Worm (Caenorhabditis elegans): Measurements from ENCODE around the gene daf-7.

The daf-7 gene

ce11 chrIII:835713-836278, 24.2 kb downstream of the daf-7 start:
- TF ChIP-seq fkh-8 (tag; optimal IDR thresholded peaks at IDR 0.05) (peak; percentile 24), ztf-4 (tag; optimal IDR thresholded peaks at IDR 0.05) (peak; percentile 81), xbp-1 (tag; optimal IDR thresholded peaks at IDR 0.05) (peak; percentile 18), nhr-11 (tag; optimal IDR thresholded peaks at IDR 0.05) (peak; percentile 22), nhr-28 (tag; optimal IDR thresholded peaks at IDR 0.05) (peak; percentile 7), C04F5.9 (tag; optimal IDR thresholded peaks at IDR 0.05) (no peak), jun-1 (tag; optimal IDR thresholded peaks at IDR 0.05) (peak; percentile 68), C34B4.2 (tag; optimal IDR thresholded peaks at IDR 0.05) (peak; percentile 55), swsn-7 (tag; optimal IDR thresholded peaks at IDR 0.05) (peak; percentile 7), ceh-88 (GFP tag; IDR thresholded peaks at IDR 0.05) (peak; percentile 73), ama-1 (optimal IDR thresholded peaks at IDR 0.05) (peak; percentile 97), unc-30 (tag; optimal IDR thresholded peaks at IDR 0.05) (no peak), rnt-1 (tag; optimal IDR thresholded peaks at IDR 0.05) (peak; percentile 38), nhr-19 (GFP tag; conservative IDR thresholded peaks at IDR 0.05) (peak; percentile 42; the same call in 1 of the 2 replicates), elt-3 (tag; optimal IDR thresholded peaks at IDR 0.05) (no peak), hlh-17 (GFP tag; optimal IDR thresholded peaks at IDR 0.05; ENCODE audit: borderline replicate concordance) (peak; percentile 84), hpl-2 (GFP tag; optimal IDR thresholded peaks at IDR 0.05) (no peak), isw-1 (GFP tag; IDR thresholded peaks at IDR 0.05) (peak; percentile 36; the same call in 1 of the 2 replicates), unc-98 (GFP tag; IDR thresholded peaks at IDR 0.05) (no peak), blmp-1 (tag; optimal IDR thresholded peaks at IDR 0.05) (no peak), lin-14 (GFP tag; optimal IDR thresholded peaks at IDR 0.05) (peak; percentile 11), nhr-90 (tag; optimal IDR thresholded peaks at IDR 0.05; ENCODE audit: poor library complexity) (peak; percentile 69), nhr-47 (tag; optimal IDR thresholded peaks at IDR 0.05) (peak; percentile 68), sptf-1 (tag; optimal IDR thresholded peaks at IDR 0.05) (no peak), elt-2 (tag; optimal IDR thresholded peaks at IDR 0.05) (peak; percentile 29), ztf-11 (tag; optimal IDR thresholded peaks at IDR 0.05) (peak in 1 of 2 experiments; percentile 63), nhr-76 (tag; optimal IDR thresholded peaks at IDR 0.05) (no peak), vab-15 (tag; optimal IDR thresholded peaks at IDR 0.05) (no peak), fkh-10 (GFP tag; optimal IDR thresholded peaks at IDR 0.05) (peak; percentile 60), nhr-237 (tag; optimal IDR thresholded peaks at IDR 0.05) (no peak), egl-27 (tag; optimal IDR thresholded peaks at IDR 0.05) (no peak), zip-4 (GFP tag; optimal IDR thresholded peaks at IDR 0.05) (no peak), ceh-8 (GFP tag; optimal IDR thresholded peaks at IDR 0.05) (peak; percentile 26), alr-1 (tag; optimal IDR thresholded peaks at IDR 0.05; ENCODE audit: borderline replicate concordance) (no peak), lin-35 (GFP tag; optimal IDR thresholded peaks at IDR 0.05) (peak in 1 of 2 experiments; percentile 19), snu-23 (GFP tag; optimal IDR thresholded peaks at IDR 0.05) (peak; percentile 15), Y116A8C.19 (tag; optimal IDR thresholded peaks at IDR 0.05; ENCODE audit: borderline replicate concordance) (no peak), aha-1 (tag; optimal IDR thresholded peaks at IDR 0.05) (no peak), sox-4 (tag; optimal IDR thresholded peaks at IDR 0.05) (no peak), pag-3 (tag; optimal IDR thresholded peaks at IDR 0.05; ENCODE audit: borderline replicate concordance, insufficient read depth) (no peak), grh-1 (GFP tag; IDR thresholded peaks at IDR 0.05) (peak; percentile 66), unc-130 (tag; optimal IDR thresholded peaks at IDR 0.05) (no peak), nhr-20 (tag; optimal IDR thresholded peaks at IDR 0.05) (peak; percentile 31), tbx-2 (tag; optimal IDR thresholded peaks at IDR 0.05) (no peak), lin-15B (tag; optimal IDR thresholded peaks at IDR 0.05) (no peak), egl-13 (tag; optimal IDR thresholded peaks at IDR 0.05) (peak; percentile 14), C16A3.4 (tag; optimal IDR thresholded peaks at IDR 0.05) (peak; percentile 23), ceh-82 (tag; optimal IDR thresholded peaks at IDR 0.05) (no peak), pax-3 (tag; optimal IDR thresholded peaks at IDR 0.05) (peak; percentile 71), dsc-1 (tag; optimal IDR thresholded peaks at IDR 0.05) (peak; percentile 32), pqm-1 (tag; optimal IDR thresholded peaks at IDR 0.05) (no peak), skn-1 (tag; optimal IDR thresholded peaks at IDR 0.05) (peak; percentile 30)

Measured in whole organism, L1 larva.